Fruit fly (Drosophila melanogaster) S2 (cell line): ENCODE results near the gene sif.

Experiments
- CG8478 ChIP-seq: fragments of >200 bp; optimal IDR thresholded peaks from 2 replicates; lab custom pipeline; 2018
- CTCF ChIP-seq, 2 experiments: fragments of >200 bp; optimal IDR thresholded peaks; 2 replicates each; lab custom pipeline; 2018

The sif gene

DNA sequence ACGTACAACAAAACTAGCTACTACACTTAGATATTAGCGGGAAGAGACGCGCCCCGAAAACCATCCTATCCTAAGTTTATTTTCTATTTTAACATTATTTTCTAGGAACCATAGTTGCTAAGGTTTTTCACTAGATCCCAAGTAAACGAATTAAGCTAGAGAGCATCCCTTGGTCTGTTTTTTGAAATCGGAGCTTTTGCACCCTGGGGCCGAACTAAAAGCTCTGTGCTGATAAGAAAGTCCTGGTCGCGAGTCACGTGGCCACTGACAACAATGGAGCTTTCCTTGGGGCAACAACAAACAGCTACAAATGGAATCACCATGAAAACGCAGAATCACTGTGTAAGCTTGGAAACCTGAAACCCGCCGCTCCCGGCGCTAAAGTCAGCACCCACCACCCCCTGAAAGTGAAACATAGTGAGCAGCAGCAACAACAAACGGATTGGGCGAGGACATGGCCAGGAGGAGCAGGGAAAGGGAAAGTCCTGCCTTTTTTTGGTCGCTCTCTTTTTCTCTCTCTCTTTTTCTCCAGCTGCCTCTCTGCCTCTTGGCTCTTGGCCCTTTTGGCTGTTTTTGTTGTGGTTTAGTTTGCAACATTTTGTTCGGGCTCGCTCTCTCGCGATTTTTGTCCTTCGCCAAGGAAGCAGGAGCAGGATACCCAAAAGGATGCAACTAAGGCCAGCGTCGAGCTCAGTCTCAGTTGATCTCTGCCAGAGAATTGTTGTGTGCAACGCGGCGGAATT, at the start of gene sif:
sif (plus strand) TSS at position 693 of the 743 bp plus-strand sequence.
- no peak for TF ChIP-seq CG8478 (lab: Kevin White, UChicago)
- no peak for TF ChIP-seq CTCF (optimal IDR thresholded peaks at IDR 0.05; lab: Kevin White, UChicago)

DNA sequence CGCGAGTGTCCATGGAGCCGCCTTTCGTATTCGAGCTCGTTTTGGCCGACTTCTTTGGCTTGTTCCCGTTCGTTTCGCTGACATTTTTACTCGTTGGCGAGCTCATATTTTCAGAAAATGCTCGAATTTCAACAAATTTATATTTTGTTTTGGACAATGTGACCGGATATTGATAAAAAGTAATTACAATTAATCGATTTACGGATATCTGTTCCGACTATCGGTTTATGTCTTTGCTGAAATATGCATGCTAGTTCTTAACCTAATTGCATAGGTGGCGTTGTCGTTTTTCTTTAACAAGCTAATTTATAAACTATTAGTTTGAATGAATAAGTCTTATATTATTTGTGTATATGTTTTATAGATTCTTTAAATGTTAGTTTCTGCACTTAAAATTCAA, 49.6 kb upstream of the sif start, which contains the start of gene Eaf6:
Eaf6 (minus strand) TSS at position 173 of the 400 bp plus-strand sequence.
- TF ChIP-seq CTCF (optimal IDR thresholded peaks at IDR 0.05; lab: Kevin White, UChicago) (peak; percentile 83 to 91), CG8478 (lab: Kevin White, UChicago) (no peak)

DNA sequence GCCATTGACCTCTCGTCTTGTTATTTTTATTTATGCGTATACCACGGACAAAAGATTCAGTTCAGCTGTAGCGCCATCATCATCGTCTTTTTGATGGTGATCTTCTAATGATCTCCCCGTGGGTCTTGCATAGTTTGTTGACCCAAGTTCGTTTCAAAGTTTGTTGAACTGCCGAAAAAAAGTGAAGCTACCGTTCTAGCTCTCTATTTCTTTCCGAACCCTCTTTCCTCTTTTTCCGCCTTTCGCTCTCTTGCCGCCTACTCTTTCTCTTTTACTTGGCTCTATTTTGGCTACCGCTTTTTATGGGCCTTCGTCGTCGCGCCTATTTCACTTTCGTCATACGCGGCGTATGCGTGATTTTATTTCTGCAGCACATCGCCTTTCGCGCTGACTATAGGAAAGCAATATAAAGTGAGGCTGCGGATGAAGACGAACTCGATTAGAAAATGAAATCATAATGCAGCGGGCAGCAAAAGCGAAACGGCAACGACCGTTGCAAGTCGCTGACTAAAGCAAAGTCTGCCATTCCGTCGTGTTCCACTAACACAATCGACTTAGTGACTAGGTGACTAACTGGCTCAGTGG, 48.8 kb upstream of the sif start:
- TF ChIP-seq CTCF (optimal IDR thresholded peaks at IDR 0.05; lab: Kevin White, UChicago) (no peak), CG8478 (lab: Kevin White, UChicago) (no peak)

DNA sequence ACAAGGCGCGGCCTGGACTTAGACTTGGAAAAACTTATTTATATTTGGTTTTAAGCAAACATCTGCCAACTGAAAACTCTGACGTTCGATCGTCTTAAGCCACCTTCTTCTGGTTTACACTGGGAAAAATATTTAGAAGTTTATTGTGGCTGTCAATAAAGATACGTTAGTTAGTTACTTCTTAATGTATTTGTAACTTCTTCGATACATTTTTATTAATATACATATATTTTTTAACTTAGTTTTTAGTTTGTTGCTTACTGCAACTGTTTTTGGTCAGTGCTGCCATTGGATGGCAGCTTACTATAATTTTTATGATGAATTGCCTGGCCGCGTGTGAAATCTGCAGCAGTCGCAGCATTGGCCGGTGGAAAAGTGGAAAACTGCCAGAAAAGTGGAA, 48.2 kb upstream of the sif start:
- TF ChIP-seq CG8478 (lab: Kevin White, UChicago) = no peak
- TF ChIP-seq CTCF (optimal IDR thresholded peaks at IDR 0.05; lab: Kevin White, UChicago) = no peak

DNA sequence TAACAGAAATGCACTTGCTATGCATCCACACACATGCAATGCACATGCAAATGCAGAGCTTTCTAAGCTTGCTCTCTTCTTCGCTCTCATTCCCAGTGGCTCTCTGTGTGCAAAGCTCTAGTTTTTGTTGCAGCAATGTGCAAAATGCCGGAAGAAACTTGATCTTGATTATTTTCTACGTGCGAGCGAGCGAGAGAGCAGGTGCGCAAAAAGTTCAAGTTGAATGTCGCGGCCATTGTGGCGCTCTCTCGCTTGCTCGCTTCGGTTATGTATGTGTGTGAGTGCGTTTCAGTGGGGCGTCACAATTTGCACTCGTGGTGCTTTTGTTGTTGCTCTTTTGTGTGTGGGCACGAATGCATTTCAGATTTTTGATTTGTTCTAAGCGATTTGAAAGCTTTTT, 47.1 kb upstream of the sif start:
- no peak for TF ChIP-seq CG8478 (lab: Kevin White, UChicago)
- TF ChIP-seq CTCF (optimal IDR thresholded peaks at IDR 0.05; lab: Kevin White, UChicago) = no peak

DNA sequence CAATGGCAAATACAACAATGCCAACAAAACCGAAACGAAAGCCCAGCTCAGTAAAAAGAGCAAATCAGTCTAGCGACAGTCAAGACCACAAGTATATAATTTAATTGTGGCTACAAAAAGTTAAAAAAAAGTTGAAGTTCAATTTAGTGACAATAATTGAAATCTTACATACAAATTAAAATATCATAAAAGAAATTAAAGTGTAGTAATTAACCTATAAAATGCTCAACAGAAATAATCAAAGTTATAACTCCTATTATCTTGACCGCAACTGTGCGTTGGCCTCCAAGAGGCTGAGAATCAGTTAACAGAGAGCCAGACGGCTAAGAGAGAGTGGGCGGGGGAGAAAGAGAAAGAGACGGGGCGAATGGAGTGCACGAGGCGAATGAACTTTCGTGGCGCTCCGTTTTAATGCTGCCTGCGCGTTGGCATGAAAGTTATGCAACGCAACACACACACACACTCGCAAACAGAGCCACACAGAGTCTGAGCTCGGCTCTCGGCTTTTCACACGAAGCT, 45.9 kb upstream of the sif start:
- TF ChIP-seq CTCF (optimal IDR thresholded peaks at IDR 0.05; lab: Kevin White, UChicago) (no peak), CG8478 (lab: Kevin White, UChicago) (no peak)

DNA sequence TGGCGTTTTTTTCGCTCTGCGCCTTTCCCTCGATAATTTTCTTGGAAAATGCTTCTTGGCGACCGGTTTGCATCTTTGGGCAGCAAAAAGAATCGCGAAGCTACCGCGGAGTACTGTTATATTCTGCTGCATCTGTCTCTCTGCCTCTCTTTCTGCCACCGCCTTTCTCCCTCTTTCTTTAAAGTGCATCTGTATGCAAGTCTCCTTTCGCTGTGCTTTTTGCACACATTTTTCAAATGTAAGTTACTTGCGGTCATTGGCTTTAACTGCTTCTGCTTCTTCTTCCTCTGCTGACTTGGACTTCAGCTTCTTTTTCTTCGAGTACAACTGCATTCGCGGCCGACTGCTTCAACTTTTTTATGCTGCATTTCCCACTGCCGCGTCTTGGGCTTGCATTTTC, 42.0 kb upstream of the sif start:
- TF ChIP-seq CG8478 (lab: Kevin White, UChicago) (no peak), CTCF (optimal IDR thresholded peaks at IDR 0.05; lab: Kevin White, UChicago) (no peak)

DNA sequence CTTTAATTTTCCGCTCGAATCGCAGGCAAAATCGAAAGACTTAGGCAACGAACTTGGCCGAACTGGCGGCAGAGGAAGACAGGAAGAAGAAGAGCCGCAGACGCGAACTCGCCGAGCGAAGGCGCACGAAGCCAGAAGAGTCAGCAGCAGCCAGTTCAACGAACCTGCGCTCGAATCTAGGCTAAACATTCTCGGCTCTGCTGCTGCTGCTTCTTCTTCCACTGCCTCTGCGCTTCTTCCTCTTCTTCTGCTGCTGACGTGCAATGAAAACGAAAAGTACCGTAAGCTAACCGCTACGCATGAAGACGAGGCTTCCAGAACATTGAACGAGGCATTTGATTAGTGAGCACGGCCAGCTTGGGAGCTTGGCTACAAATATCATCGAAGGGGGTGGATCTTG, 41.2 kb upstream of the sif start:
- TF ChIP-seq CTCF (optimal IDR thresholded peaks at IDR 0.05; lab: Kevin White, UChicago) = no peak
- TF ChIP-seq CG8478 (lab: Kevin White, UChicago) = no peak

DNA sequence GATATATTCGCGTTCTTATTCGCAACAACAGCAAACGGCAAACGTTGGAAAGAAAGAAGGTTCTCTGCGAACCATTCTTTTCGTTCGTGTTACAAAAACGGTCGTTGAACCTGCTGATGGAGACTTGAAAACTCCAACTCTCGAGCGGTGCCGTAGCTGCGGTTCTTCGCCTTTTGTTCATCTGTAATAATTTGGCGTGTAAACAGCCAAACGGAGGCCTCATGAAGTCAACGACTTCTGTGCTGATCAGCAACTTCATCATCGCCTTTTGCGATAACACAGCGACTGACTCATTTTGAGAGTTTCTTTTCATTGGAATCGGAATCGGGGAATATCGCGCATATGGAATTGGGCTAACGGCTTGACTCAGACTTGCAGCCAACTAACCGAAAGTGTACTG, 40.3 kb upstream of the sif start:
- TF ChIP-seq CG8478 (lab: Kevin White, UChicago) (no peak), CTCF (optimal IDR thresholded peaks at IDR 0.05; lab: Kevin White, UChicago) (no peak)

DNA sequence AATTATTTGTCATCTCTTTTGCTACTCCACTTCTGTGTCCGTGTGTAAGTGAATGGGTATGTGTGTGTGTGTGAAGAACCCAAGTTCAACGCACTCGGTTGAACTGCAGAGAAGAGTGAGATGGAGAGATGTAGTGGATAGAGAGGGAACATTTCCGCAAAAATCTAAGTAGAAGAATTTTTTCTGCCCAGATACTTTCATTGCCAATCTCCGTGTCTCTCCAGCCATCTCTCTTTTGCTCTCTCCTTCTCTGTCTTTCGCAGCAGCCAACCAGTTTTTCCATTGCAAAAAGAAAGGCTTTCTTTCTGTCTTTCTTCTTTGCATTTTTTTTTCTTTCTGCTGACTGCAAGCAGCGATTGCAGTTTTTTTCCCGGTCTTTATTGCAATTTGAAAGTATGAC, 39.0 kb upstream of the sif start:
- no peak for TF ChIP-seq CTCF (optimal IDR thresholded peaks at IDR 0.05; lab: Kevin White, UChicago)
- TF ChIP-seq CG8478 (lab: Kevin White, UChicago) = no peak

DNA sequence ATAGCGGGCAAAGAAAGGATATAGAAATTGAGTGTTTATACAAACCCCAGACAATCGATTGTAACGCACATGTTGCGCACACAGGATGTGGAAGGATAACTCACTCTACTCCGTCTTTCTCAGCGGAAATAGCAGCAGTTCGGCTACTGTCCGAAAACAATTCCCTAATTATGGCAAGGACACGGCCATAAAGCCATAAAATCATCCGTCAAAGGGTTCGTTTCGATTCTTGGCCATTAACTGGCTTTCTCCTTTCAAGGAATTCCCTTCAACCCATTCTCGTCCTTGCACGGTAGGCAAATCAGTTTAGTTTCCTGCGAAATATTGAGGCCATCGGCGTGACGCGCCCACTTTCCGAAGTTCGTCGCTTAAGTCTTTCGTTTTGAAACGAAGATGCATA, 36.2 kb upstream of the sif start:
- TF ChIP-seq CTCF (optimal IDR thresholded peaks at IDR 0.05; lab: Kevin White, UChicago) (no peak), CG8478 (lab: Kevin White, UChicago) (no peak)

DNA sequence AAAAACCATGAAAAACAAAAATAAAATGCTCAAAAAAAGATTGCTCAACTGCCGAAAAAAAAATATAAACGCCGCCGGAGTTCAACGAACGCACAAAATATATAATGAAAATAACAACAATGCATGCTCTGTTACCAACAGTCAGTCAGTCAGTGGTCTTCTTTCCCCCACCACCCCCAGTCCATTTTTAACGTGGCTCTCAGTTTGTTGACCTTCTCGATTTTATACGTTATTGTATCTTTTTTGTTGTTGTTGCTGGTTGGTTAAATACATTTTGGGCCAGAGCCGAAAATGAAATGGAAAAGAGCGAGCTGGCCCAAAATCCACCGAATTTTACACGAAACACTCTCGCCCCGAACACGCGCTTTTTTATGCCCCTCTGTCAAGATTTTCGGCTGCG, 35.8 kb upstream of the sif start:
- no peak for TF ChIP-seq CTCF (optimal IDR thresholded peaks at IDR 0.05; lab: Kevin White, UChicago)

DNA sequence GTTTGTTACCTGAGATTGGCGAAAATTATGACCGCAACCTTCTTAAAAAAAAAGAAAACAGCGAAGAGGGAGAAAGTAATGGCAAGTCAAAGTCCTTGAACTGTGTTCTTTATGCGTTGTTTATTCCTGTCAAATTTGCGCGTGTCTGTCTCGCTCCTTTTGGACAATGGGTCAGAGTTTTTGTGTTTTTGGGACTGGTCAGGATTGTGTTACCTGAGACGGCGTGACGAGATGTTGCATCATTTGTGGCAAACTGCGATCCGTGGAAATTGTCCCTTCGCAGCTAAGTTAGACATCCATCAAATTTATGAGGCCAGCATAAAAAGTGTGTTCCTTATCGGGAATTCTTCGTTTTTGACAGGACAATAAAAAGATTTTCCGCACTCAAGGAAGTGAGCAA, 34.4 kb upstream of the sif start:
- TF ChIP-seq CTCF (optimal IDR thresholded peaks at IDR 0.05; lab: Kevin White, UChicago) = no peak
- TF ChIP-seq CG8478 (lab: Kevin White, UChicago) = no peak

DNA sequence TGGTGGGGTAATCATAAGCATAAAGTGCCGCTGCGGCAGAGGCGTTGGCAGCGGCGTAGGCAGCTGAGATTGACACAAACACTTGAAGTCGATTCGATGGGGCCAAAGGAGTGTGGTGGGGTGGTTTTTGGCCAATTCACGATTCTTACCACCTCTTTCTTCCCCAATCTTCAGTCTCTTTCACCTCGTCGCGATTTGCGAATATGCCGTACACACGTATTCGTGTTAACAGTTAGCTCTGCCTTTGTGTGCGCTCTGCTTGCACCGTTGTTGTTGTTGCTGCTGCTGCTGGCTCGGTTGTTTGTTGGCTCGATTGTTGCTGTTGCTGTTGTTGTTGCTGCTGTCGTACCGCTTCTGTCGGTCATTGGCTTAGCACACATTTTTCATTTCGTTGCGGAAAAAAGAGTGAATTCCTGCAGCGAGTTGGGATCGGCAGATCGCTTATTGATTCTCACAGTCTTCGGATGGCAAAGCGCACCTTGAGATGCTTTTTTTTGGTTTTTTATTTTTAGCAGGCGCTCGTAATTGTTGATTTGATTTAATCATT, 32.5 kb upstream of the sif start:
- TF ChIP-seq CG8478 (lab: Kevin White, UChicago) (no peak), CTCF (optimal IDR thresholded peaks at IDR 0.05; lab: Kevin White, UChicago) (no peak)

DNA sequence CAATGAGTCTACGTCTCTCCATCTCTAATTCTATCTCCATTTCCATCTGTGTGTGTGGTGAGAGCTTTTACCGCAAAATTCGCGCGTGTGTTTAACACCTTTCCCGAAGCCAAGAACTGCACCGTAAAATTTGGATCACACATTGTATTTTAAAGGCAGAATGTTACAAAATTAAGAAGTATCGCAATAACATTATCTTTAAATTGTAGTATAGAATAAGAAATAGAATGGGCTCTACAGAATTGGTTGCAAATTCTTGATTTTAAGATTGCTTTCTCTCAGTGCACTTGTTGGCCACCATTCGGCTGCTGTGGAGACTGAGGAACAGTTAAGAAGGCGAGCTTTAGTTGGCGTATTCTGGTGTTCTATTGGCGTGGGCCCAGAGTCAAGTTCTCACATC, 31.2 kb upstream of the sif start:
- no peak for TF ChIP-seq CTCF (optimal IDR thresholded peaks at IDR 0.05; lab: Kevin White, UChicago)
- TF ChIP-seq CG8478 (lab: Kevin White, UChicago) = no peak
